Fruit fly (Drosophila melanogaster) whole organism, embryonic: ENCODE data around the gene Gr28a.

Source experiments
- Adf1 ChIP-seq: fragments of 200-800 bp; sonication (Bioruptor generic); IDR thresholded peaks from 2 replicates; pipeline ENCODE4 v1.3.6; 2022; ENCODE audit warnings: missing biosample characterization, missing genetic modification characterization
- CG10147 ChIP-seq: fragments of 200-800 bp; sonication (Bioruptor generic); optimal IDR thresholded peaks from 2 replicates; lab custom pipeline; 2019; ENCODE audit warnings: missing biosample characterization, mild to moderate bottlenecking, missing genetic modification characterization, moderate library complexity
- CG1024 ChIP-seq: fragments of 200-800 bp; sonication (Bioruptor generic); IDR thresholded peaks from 2 replicates; pipeline ENCODE4 v1.3.6; 2022; ENCODE audit warnings: missing biosample characterization, missing genetic modification characterization
- CG10462 ChIP-seq: fragments of 200-800 bp; sonication (Bioruptor generic); optimal IDR thresholded peaks from 2 replicates; lab custom pipeline; 2016; ENCODE audit warnings: missing biosample characterization, missing genetic modification characterization
- CG10959 ChIP-seq: fragments of 200-800 bp; sonication (Bioruptor generic); IDR thresholded peaks from 2 replicates; pipeline ENCODE4 v1.3.6; 2022; ENCODE audit warnings: missing biosample characterization, missing genetic modification characterization
- CG11093 ChIP-seq: fragments of 200-800 bp; sonication (Bioruptor generic); IDR thresholded peaks from 3 replicates; pipeline ENCODE4 v1.3.6; 2022; ENCODE audit warnings: missing biosample characterization, missing genetic modification characterization
- CG11247 ChIP-seq: fragments of 200-800 bp; sonication (Bioruptor generic); IDR thresholded peaks from 2 replicates; pipeline ENCODE4 v1.3.6; 2022; ENCODE audit warnings: missing biosample characterization, missing genetic modification characterization
- CG11456 ChIP-seq: fragments of 200-800 bp; sonication (Bioruptor generic); IDR thresholded peaks from 3 replicates; pipeline ENCODE4 v1.3.6; 2022; ENCODE audit warnings: missing biosample characterization, missing genetic modification characterization
- CG12104 ChIP-seq: fragments of 200-800 bp; sonication (Bioruptor generic); optimal IDR thresholded peaks from 3 replicates; lab custom pipeline; 2016; ENCODE audit warnings: missing biosample characterization, missing genetic modification characterization
- CG13624 ChIP-seq: fragments of 200-800 bp; sonication (Bioruptor generic); optimal IDR thresholded peaks from 2 replicates; lab custom pipeline; 2016; ENCODE audit warnings: missing biosample characterization, missing genetic modification characterization
- CG14710 ChIP-seq: fragments of 200-800 bp; sonication (Bioruptor generic); optimal IDR thresholded peaks from 3 replicates; lab custom pipeline; 2019; ENCODE audit warnings: missing biosample characterization, mild to moderate bottlenecking, missing genetic modification characterization, moderate library complexity
- CG15696 ChIP-seq: fragments of 200-800 bp; sonication (Bioruptor generic); optimal IDR thresholded peaks from 2 replicates; lab custom pipeline; 2019; ENCODE audit warnings: missing biosample characterization, mild to moderate bottlenecking, missing genetic modification characterization, moderate library complexity
- CG1602 ChIP-seq: fragments of 200-800 bp; sonication (Bioruptor generic); optimal IDR thresholded peaks from 3 replicates; lab custom pipeline; 2016; ENCODE audit warnings: missing biosample characterization, missing genetic modification characterization
- CG1792 ChIP-seq: fragments of 200-800 bp; sonication (Bioruptor generic); optimal IDR thresholded peaks from 2 replicates; lab custom pipeline; 2016; ENCODE audit warnings: missing biosample characterization, missing genetic modification characterization
- CG18619 ChIP-seq: fragments of 200-800 bp; sonication (Bioruptor generic); optimal IDR thresholded peaks from 3 replicates; lab custom pipeline; 2017; ENCODE audit warnings: missing biosample characterization, mild to moderate bottlenecking, missing genetic modification characterization
- CG34224 ChIP-seq: fragments of 200-800 bp; sonication (Bioruptor generic); IDR thresholded peaks from 3 replicates; pipeline ENCODE4 v1.3.6; 2022; ENCODE audit warnings: missing biosample characterization, missing genetic modification characterization; ENCODE audit not compliant: partially characterized antibody
- CG5180 ChIP-seq: fragments of 200-800 bp; sonication (Bioruptor generic); optimal IDR thresholded peaks from 3 replicates; lab custom pipeline; 2017; ENCODE audit warnings: missing biosample characterization, missing genetic modification characterization, mild to moderate bottlenecking, moderate library complexity, missing genetic modification reagents
- CG7271 ChIP-seq: fragments of 200-800 bp; sonication (Bioruptor generic); optimal IDR thresholded peaks from 2 replicates; lab custom pipeline; 2018; ENCODE audit warnings: missing biosample characterization, mild to moderate bottlenecking, missing genetic modification characterization, moderate library complexity
- CG8089 ChIP-seq: fragments of 200-800 bp; sonication (Bioruptor generic); optimal IDR thresholded peaks from 3 replicates; lab custom pipeline; 2016; ENCODE audit warnings: missing biosample characterization, missing genetic modification characterization
- CG8359 ChIP-seq: fragments of 200-800 bp; sonication (Bioruptor generic); optimal IDR thresholded peaks from 2 replicates; lab custom pipeline; 2017; ENCODE audit warnings: missing biosample characterization, mild to moderate bottlenecking, missing genetic modification characterization, borderline replicate concordance
- CG9727 ChIP-seq: fragments of 200-800 bp; sonication (Bioruptor generic); optimal IDR thresholded peaks from 3 replicates; lab custom pipeline; 2017; ENCODE audit warnings: missing biosample characterization, mild to moderate bottlenecking, missing genetic modification characterization
- Camta ChIP-seq: fragments of 200-800 bp; sonication (Bioruptor generic); optimal IDR thresholded peaks from 2 replicates; lab custom pipeline; 2016; ENCODE audit warnings: missing biosample characterization, missing genetic modification characterization
- Drgx ChIP-seq: fragments of 200-800 bp; sonication (Bioruptor generic); IDR thresholded peaks from 2 replicates; pipeline ENCODE4 v1.3.6; 2022; ENCODE audit warnings: missing biosample characterization, missing genetic modification characterization
- Ets65A ChIP-seq: fragments of 200-800 bp; sonication (Bioruptor generic); peaks from one replicate; lab custom pipeline; 2016; ENCODE audit warnings: missing biosample characterization, missing genetic modification characterization
- HHEX ChIP-seq: fragments of 200-800 bp; sonication (Bioruptor generic); optimal IDR thresholded peaks from 3 replicates; lab custom pipeline; 2017; ENCODE audit warnings: missing biosample characterization, mild to moderate bottlenecking, missing genetic modification characterization, missing genetic modification reagents
- HLHmδ ChIP-seq: fragments of 200-800 bp; sonication (Bioruptor generic); optimal IDR thresholded peaks from 2 replicates; lab custom pipeline; 2018; ENCODE audit warnings: missing biosample characterization, mild to moderate bottlenecking, missing genetic modification characterization, moderate library complexity
- HmgZ ChIP-seq: fragments of 200-800 bp; sonication (Bioruptor generic); optimal IDR thresholded peaks from 2 replicates; lab custom pipeline; 2018; ENCODE audit warnings: missing biosample characterization, mild to moderate bottlenecking, missing genetic modification characterization
- Kr ChIP-seq: fragments of 200-800 bp; sonication (Bioruptor generic); optimal IDR thresholded peaks from 2 replicates; lab custom pipeline; 2017; ENCODE audit warnings: missing biosample characterization, mild to moderate bottlenecking, missing genetic modification characterization
- MBD-R2 ChIP-seq: fragments of 200-800 bp; sonication (Bioruptor generic); IDR thresholded peaks from 2 replicates; pipeline ENCODE4 v1.3.6; 2022; ENCODE audit warnings: missing biosample characterization, missing genetic modification characterization
- Mad ChIP-seq: fragments of 200-800 bp; sonication (Bioruptor generic); optimal IDR thresholded peaks from 2 replicates; lab custom pipeline; 2016; ENCODE audit warnings: missing biosample characterization, missing genetic modification characterization
- NK7.1 ChIP-seq: fragments of 200-800 bp; sonication (Bioruptor generic); optimal IDR thresholded peaks from 3 replicates; lab custom pipeline; 2016; ENCODE audit warnings: missing biosample characterization, missing genetic modification characterization
- Nf-YB ChIP-seq: fragments of 200-800 bp; sonication (Bioruptor generic); optimal IDR thresholded peaks from 3 replicates; lab custom pipeline; 2019; ENCODE audit warnings: missing biosample characterization, mild to moderate bottlenecking, missing genetic modification characterization, moderate library complexity
- Oaz ChIP-seq: fragments of 200-800 bp; sonication (Bioruptor generic); IDR thresholded peaks from 2 replicates; pipeline ENCODE4 v1.3.6; 2022; ENCODE audit warnings: missing biosample characterization, missing genetic modification characterization
- Pdp1 ChIP-seq, 2 experiments: fragments of 200-800 bp; sonication (Bioruptor generic); optimal IDR thresholded peaks; 3 replicates each; lab custom pipeline; 2016; ENCODE audit warnings: missing biosample characterization in 2 of 2, missing genetic modification characterization in 2 of 2, mild to moderate bottlenecking in 1 of 2, moderate library complexity in 1 of 2
- Ravus ChIP-seq: fragments of 200-800 bp; sonication (Bioruptor generic); IDR thresholded peaks from 2 replicates; pipeline ENCODE4 v1.3.6; 2022; ENCODE audit warnings: missing biosample characterization, missing genetic modification characterization
- Scr ChIP-seq: fragments of 200-800 bp; sonication (Bioruptor generic); IDR thresholded peaks from 2 replicates; pipeline ENCODE4 v1.3.6; 2022; ENCODE audit warnings: missing biosample characterization, missing genetic modification characterization; ENCODE audit not compliant: partially characterized antibody
- bowl ChIP-seq: fragments of 200-800 bp; sonication (Bioruptor generic); IDR thresholded peaks from 2 replicates; pipeline ENCODE4 v1.3.6; 2022; ENCODE audit warnings: missing biosample characterization, missing genetic modification characterization
- cg ChIP-seq: fragments of 200-800 bp; sonication (Bioruptor generic); optimal IDR thresholded peaks from 3 replicates; lab custom pipeline; 2019; ENCODE audit warnings: missing biosample characterization, mild to moderate bottlenecking, missing genetic modification characterization, moderate library complexity
- ci ChIP-seq: fragments of 200-800 bp; sonication (Bioruptor generic); IDR thresholded peaks from 3 replicates; pipeline ENCODE4 v1.3.6; 2022; ENCODE audit warnings: missing biosample characterization, missing genetic modification characterization
- dm ChIP-seq: fragments of 200-800 bp; sonication (Bioruptor generic); optimal IDR thresholded peaks from 3 replicates; lab custom pipeline; 2016; ENCODE audit warnings: missing biosample characterization, missing genetic modification characterization
- hbn ChIP-seq: fragments of 200-800 bp; sonication (Bioruptor generic); IDR thresholded peaks from 2 replicates; pipeline ENCODE4 v1.3.6; 2022; ENCODE audit warnings: missing biosample characterization, missing genetic modification characterization; ENCODE audit not compliant: partially characterized antibody
- jumu ChIP-seq: fragments of 200-800 bp; sonication (Bioruptor generic); optimal IDR thresholded peaks from 3 replicates; lab custom pipeline; 2016; ENCODE audit warnings: missing biosample characterization, missing genetic modification characterization
- lbe ChIP-seq: fragments of 200-800 bp; sonication (Bioruptor generic); optimal IDR thresholded peaks from 2 replicates; lab custom pipeline; 2016; ENCODE audit warnings: missing biosample characterization, mild to moderate bottlenecking, missing genetic modification characterization
- mld ChIP-seq: fragments of 200-800 bp; sonication (Bioruptor generic); IDR thresholded peaks from 3 replicates; pipeline ENCODE4 v1.3.6; 2022; ENCODE audit warnings: missing biosample characterization, missing genetic modification characterization; ENCODE audit not compliant: partially characterized antibody
- nmo ChIP-seq: fragments of 200-800 bp; sonication (Bioruptor generic); optimal IDR thresholded peaks from 2 replicates; lab custom pipeline; 2018; ENCODE audit warnings: missing biosample characterization, mild to moderate bottlenecking, missing genetic modification characterization, moderate library complexity
- pros ChIP-seq: fragments of 200-800 bp; sonication (Bioruptor generic); optimal IDR thresholded peaks from 3 replicates; lab custom pipeline; 2019; ENCODE audit warnings: missing biosample characterization, mild to moderate bottlenecking, missing genetic modification characterization, moderate library complexity
- psq ChIP-seq: fragments of 200-800 bp; sonication (Bioruptor generic); optimal IDR thresholded peaks from 2 replicates; lab custom pipeline; 2017; ENCODE audit warnings: missing biosample characterization, missing genetic modification characterization
- ranshi ChIP-seq: fragments of 200-800 bp; sonication (Bioruptor generic); IDR thresholded peaks from 2 replicates; pipeline ENCODE4 v1.3.6; 2022; ENCODE audit warnings: missing biosample characterization, missing genetic modification characterization
- sna ChIP-seq: fragments of 200-800 bp; sonication (Bioruptor generic); IDR thresholded peaks from 2 replicates; pipeline ENCODE4 v1.3.6; 2022; ENCODE audit warnings: missing biosample characterization, missing genetic modification characterization; ENCODE audit not compliant: partially characterized antibody
- trem ChIP-seq: fragments of 200-800 bp; optimal IDR thresholded peaks from 3 replicates; lab custom pipeline; 2019; ENCODE audit warnings: missing biosample characterization, mild to moderate bottlenecking, missing genetic modification characterization, moderate library complexity

Gr28a gene

dm6 chr2L:7423333-7423895, 30.6 kb downstream of the Gr28a start (continued):
- no peak for TF ChIP-seq jumu (GFP tag; lab: Kevin White, UChicago)
- no peak for TF ChIP-seq CG8359 (GFP tag; lab: Kevin White, UChicago)
- TF ChIP-seq Kr (GFP tag; lab: Kevin White, UChicago): no peak
- no peak for TF ChIP-seq Mad (GFP tag; lab: Kevin White, UChicago)
- TF ChIP-seq CG5180 (GFP tag; lab: Kevin White, UChicago): no peak
- TF ChIP-seq pros (GFP tag; lab: Kevin White, UChicago): no peak
- TF ChIP-seq ci: peak; percentile 73; the same call in 2 of the 3 replicates
- TF ChIP-seq CG14710 (tag; lab: Kevin White, UChicago): peak; percentile 16
- TF ChIP-seq CG34224 (GFP tag; lab: Robert Waterston, UW): peak; percentile 22; the same call in 1 of the 3 replicates
- TF ChIP-seq Adf1 (GFP tag; lab: Robert Waterston, UW): peak; percentile 94
- no peak for TF ChIP-seq CG8089
- no peak for TF ChIP-seq Oaz (GFP tag; lab: Robert Waterston, UW)
- peak; percentile 9 for TF ChIP-seq CG18619 (GFP tag; lab: Kevin White, UChicago)
- TF ChIP-seq CG13624 (GFP tag; lab: Kevin White, UChicago): no peak
- TF ChIP-seq psq (GFP tag; lab: Kevin White, UChicago): no peak
- no peak for TF ChIP-seq Nf-YB (GFP tag; lab: Kevin White, UChicago)
- peak; percentile 28 for TF ChIP-seq Ravus (GFP tag; lab: Robert Waterston, UW)
- TF ChIP-seq Scr (GFP tag; lab: Robert Waterston, UW): no peak
- peak; percentile 17 for TF ChIP-seq Camta (GFP tag; lab: Kevin White, UChicago)
- peak; percentile 23 for TF ChIP-seq NK7.1 (GFP tag; lab: Kevin White, UChicago)
- 0 out of 2 replicates have a peak, but pooled peaks have one; percentile 30 for TF ChIP-seq CG1024 (GFP tag; lab: Robert Waterston, UW)
- TF ChIP-seq CG15696 (tag; lab: Kevin White, UChicago): peak; percentile 8
- TF ChIP-seq CG10959: 0 out of 2 replicates have a peak, but pooled peaks have one; percentile 5
- no peak for TF ChIP-seq CG11247 (GFP tag; lab: Robert Waterston, UW)
- TF ChIP-seq Drgx (GFP tag; lab: Robert Waterston, UW): peak; percentile 81
- no peak for TF ChIP-seq mld (GFP tag; lab: Robert Waterston, UW)
- TF ChIP-seq ranshi (GFP tag; lab: Robert Waterston, UW): peak; percentile 65
- TF ChIP-seq CG11093 (GFP tag; lab: Robert Waterston, UW): peak; percentile 17; the same call in 1 of the 3 replicates
- TF ChIP-seq cg: no peak
- TF ChIP-seq lbe: peak; percentile 71
- TF ChIP-seq HmgZ: peak; percentile 30
- no peak for TF ChIP-seq CG10147
- TF ChIP-seq CG7271: no peak
- peak; percentile 17 for TF ChIP-seq nmo (GFP tag; lab: Kevin White, UChicago)
- TF ChIP-seq MBD-R2 (GFP tag; lab: Robert Waterston, UW): peak; percentile 38; the same call in 1 of the 2 replicates
- TF ChIP-seq CG1602 (GFP tag; lab: Kevin White, UChicago): no peak
- no peak for TF ChIP-seq CG1792
- TF ChIP-seq CG11456 (GFP tag; lab: Robert Waterston, UW): peak; percentile 77; the same call in 2 of the 3 replicates
- TF ChIP-seq CG12104 (GFP tag; lab: Kevin White, UChicago): no peak
- TF ChIP-seq HHEX (GFP tag; lab: Kevin White, UChicago): peak; percentile 17
- TF ChIP-seq Ets65A (GFP tag; lab: Kevin White, UChicago): peak; percentile 59
- TF ChIP-seq HLHmδ (GFP tag; lab: Kevin White, UChicago): peak; percentile 55
- peak; percentile 37 for TF ChIP-seq CG9727 (GFP tag; lab: Kevin White, UChicago)
- TF ChIP-seq Pdp1 (GFP tag; optimal IDR thresholded peaks at IDR 0.05; lab: Kevin White, UChicago): no peak
- no peak for TF ChIP-seq sna (GFP tag; lab: Robert Waterston, UW)
- TF ChIP-seq hbn: no peak
- TF ChIP-seq dm (GFP tag; lab: Kevin White, UChicago): peak; percentile 38
- TF ChIP-seq trem (tag; lab: Kevin White, UChicago): no peak
- TF ChIP-seq bowl (GFP tag; lab: Robert Waterston, UW): no peak
- TF ChIP-seq CG10462: no peak
